Fruit fly (Drosophila melanogaster) whole organism, embryonic: ENCODE results near the gene CG14252.

ENCODE experiments used
- CG10959 ChIP-seq: fragments of 200-800 bp; sonication (Bioruptor generic); IDR thresholded peaks from 2 replicates; pipeline ENCODE4 v1.3.6; 2022; ENCODE audit warnings: missing biosample characterization, missing genetic modification characterization
- CG11456 ChIP-seq: fragments of 200-800 bp; sonication (Bioruptor generic); IDR thresholded peaks from 3 replicates; pipeline ENCODE4 v1.3.6; 2022; ENCODE audit warnings: missing biosample characterization, missing genetic modification characterization
- CG11560 ChIP-seq: fragments of 200-800 bp; sonication (Bioruptor generic); IDR thresholded peaks from 3 replicates; pipeline ENCODE4 v1.3.6; 2022; ENCODE audit warnings: missing biosample characterization, missing genetic modification characterization
- CG11723 ChIP-seq: fragments of 200-800 bp; sonication (Bioruptor generic); optimal IDR thresholded peaks from 2 replicates; lab custom pipeline; 2017; ENCODE audit warnings: missing biosample characterization, mild to moderate bottlenecking, missing genetic modification characterization
- CG12104 ChIP-seq: fragments of 200-800 bp; sonication (Bioruptor generic); optimal IDR thresholded peaks from 3 replicates; lab custom pipeline; 2016; ENCODE audit warnings: missing biosample characterization, missing genetic modification characterization
- CG12659 ChIP-seq: fragments of 200-800 bp; sonication (Bioruptor generic); optimal IDR thresholded peaks from 3 replicates; lab custom pipeline; 2017; ENCODE audit warnings: mild to moderate bottlenecking, missing biosample characterization, missing genetic modification reagents, missing genetic modification characterization
- CG13894 ChIP-seq: fragments of 200-800 bp; sonication (Bioruptor generic); optimal IDR thresholded peaks from 3 replicates; lab custom pipeline; 2018; ENCODE audit warnings: missing biosample characterization, mild to moderate bottlenecking, missing genetic modification characterization, moderate library complexity
- CG14050 ChIP-seq: fragments of 200-800 bp; sonication (Bioruptor generic); IDR thresholded peaks from 3 replicates; pipeline ENCODE4 v1.3.6; 2022; ENCODE audit warnings: missing biosample characterization, missing genetic modification characterization
- CG14441 ChIP-seq: fragments of 200-800 bp; sonication (Bioruptor generic); IDR thresholded peaks from 2 replicates; pipeline ENCODE4 v1.3.6; 2022; ENCODE audit warnings: missing biosample characterization, missing genetic modification characterization
- CG14667 ChIP-seq: fragments of 200-800 bp; sonication (Bioruptor generic); IDR thresholded peaks from 2 replicates; pipeline ENCODE4 v1.3.6; 2022; ENCODE audit warnings: missing biosample characterization, missing genetic modification characterization
- CG1529 ChIP-seq: fragments of 200-800 bp; sonication (Bioruptor generic); optimal IDR thresholded peaks from 3 replicates; lab custom pipeline; 2018; ENCODE audit warnings: missing biosample characterization, missing genetic modification characterization
- CG17328 ChIP-seq: fragments of 200-800 bp; sonication (Bioruptor generic); IDR thresholded peaks from 2 replicates; pipeline ENCODE4 v1.3.6; 2022; ENCODE audit warnings: missing biosample characterization, missing genetic modification characterization
- CG17912 ChIP-seq: fragments of 200-800 bp; sonication (Bioruptor generic); optimal IDR thresholded peaks from 2 replicates; lab custom pipeline; 2018; ENCODE audit warnings: missing biosample characterization, mild to moderate bottlenecking, missing genetic modification characterization
- CG18619 ChIP-seq: fragments of 200-800 bp; sonication (Bioruptor generic); optimal IDR thresholded peaks from 3 replicates; lab custom pipeline; 2017; ENCODE audit warnings: missing biosample characterization, mild to moderate bottlenecking, missing genetic modification characterization
- CG31441 ChIP-seq: fragments of 200-800 bp; sonication (Bioruptor generic); IDR thresholded peaks from 2 replicates; pipeline ENCODE4 v1.3.6; 2022; ENCODE audit warnings: missing biosample characterization, missing genetic modification characterization
- CG3281 ChIP-seq: fragments of 200-800 bp; sonication (Bioruptor generic); optimal IDR thresholded peaks from 3 replicates; lab custom pipeline; 2017; ENCODE audit warnings: missing biosample characterization, mild to moderate bottlenecking, missing genetic modification characterization
- CG3838 ChIP-seq: fragments of 200-800 bp; sonication (Bioruptor generic); optimal IDR thresholded peaks from 3 replicates; lab custom pipeline; 2016; ENCODE audit warnings: missing biosample characterization, missing genetic modification characterization
- CG43689 ChIP-seq: fragments of 200-800 bp; sonication (Bioruptor generic); IDR thresholded peaks from 2 replicates; pipeline ENCODE4 v1.3.6; 2022; ENCODE audit warnings: missing biosample characterization, missing genetic modification characterization
- CG5180 ChIP-seq: fragments of 200-800 bp; sonication (Bioruptor generic); optimal IDR thresholded peaks from 3 replicates; lab custom pipeline; 2017; ENCODE audit warnings: missing biosample characterization, missing genetic modification characterization, mild to moderate bottlenecking, moderate library complexity, missing genetic modification reagents
- CG6254 ChIP-seq: fragments of 200-800 bp; sonication (Bioruptor generic); optimal IDR thresholded peaks from 3 replicates; lab custom pipeline; 2017; ENCODE audit warnings: mild to moderate bottlenecking, missing biosample characterization, missing genetic modification reagents, missing genetic modification characterization
- CG6854 ChIP-seq: fragments of 200-800 bp; sonication (Bioruptor generic); optimal IDR thresholded peaks from 3 replicates; lab custom pipeline; 2017; ENCODE audit warnings: missing biosample characterization, mild to moderate bottlenecking, missing genetic modification characterization
- CG7987 ChIP-seq: fragments of 200-800 bp; sonication (Bioruptor generic); optimal IDR thresholded peaks from 2 replicates; lab custom pipeline; 2018; ENCODE audit warnings: missing biosample characterization, mild to moderate bottlenecking, missing genetic modification characterization, moderate library complexity
- CG8924 ChIP-seq: fragments of 200-800 bp; optimal IDR thresholded peaks from 3 replicates; lab custom pipeline; 2019; ENCODE audit warnings: missing biosample characterization, mild to moderate bottlenecking, missing genetic modification characterization, moderate library complexity
- Camta ChIP-seq: fragments of 200-800 bp; sonication (Bioruptor generic); optimal IDR thresholded peaks from 2 replicates; lab custom pipeline; 2016; ENCODE audit warnings: missing biosample characterization, missing genetic modification characterization
- Chrac-16 ChIP-seq: fragments of 200-800 bp; sonication (Bioruptor generic); optimal IDR thresholded peaks from 3 replicates; lab custom pipeline; 2016; ENCODE audit warnings: missing biosample characterization, missing genetic modification characterization
- ERR ChIP-seq: fragments of 200-800 bp; sonication (Bioruptor generic); optimal IDR thresholded peaks from 2 replicates; lab custom pipeline; 2016; ENCODE audit warnings: missing biosample characterization, missing genetic modification characterization
- Fer3 ChIP-seq: fragments of 200-800 bp; sonication (Bioruptor generic); optimal IDR thresholded peaks from 2 replicates; lab custom pipeline; 2018; ENCODE audit warnings: missing biosample characterization, mild to moderate bottlenecking, missing genetic modification characterization, moderate library complexity
- H2.0 ChIP-seq: fragments of 200-800 bp; sonication (Bioruptor generic); IDR thresholded peaks from 2 replicates; pipeline ENCODE4 v1.3.6; 2022; ENCODE audit warnings: missing biosample characterization, missing genetic modification characterization
- Mad ChIP-seq: fragments of 200-800 bp; sonication (Bioruptor generic); optimal IDR thresholded peaks from 2 replicates; lab custom pipeline; 2016; ENCODE audit warnings: missing biosample characterization, missing genetic modification characterization
- NK7.1 ChIP-seq: fragments of 200-800 bp; sonication (Bioruptor generic); optimal IDR thresholded peaks from 3 replicates; lab custom pipeline; 2016; ENCODE audit warnings: missing biosample characterization, missing genetic modification characterization
- Scr ChIP-seq: fragments of 200-800 bp; sonication (Bioruptor generic); IDR thresholded peaks from 2 replicates; pipeline ENCODE4 v1.3.6; 2022; ENCODE audit warnings: missing biosample characterization, missing genetic modification characterization; ENCODE audit not compliant: partially characterized antibody
- Usf ChIP-seq: fragments of 200-800 bp; sonication (Bioruptor generic); optimal IDR thresholded peaks from 2 replicates; lab custom pipeline; 2017; ENCODE audit warnings: missing genotype, missing biosample characterization, missing genetic modification characterization
- Xrp1 ChIP-seq: fragments of 200-800 bp; sonication (Bioruptor generic); IDR thresholded peaks from 2 replicates; pipeline ENCODE4 v1.3.6; 2022; ENCODE audit warnings: missing biosample characterization, missing genetic modification characterization
- bcd ChIP-seq: fragments of 200-800 bp; sonication (Bioruptor generic); optimal IDR thresholded peaks from 2 replicates; lab custom pipeline; 2017; ENCODE audit warnings: missing biosample characterization, mild to moderate bottlenecking, missing genetic modification characterization
- btn ChIP-seq: fragments of 200-800 bp; sonication (Bioruptor generic); optimal IDR thresholded peaks from 2 replicates; lab custom pipeline; 2016; ENCODE audit warnings: missing biosample characterization, missing genetic modification characterization
- chm ChIP-seq: fragments of 200-800 bp; sonication (Bioruptor generic); IDR thresholded peaks from 2 replicates; pipeline ENCODE4 v1.3.6; 2022; ENCODE audit warnings: missing biosample characterization, missing genetic modification characterization
- dati ChIP-seq: fragments of 200-800 bp; sonication (Bioruptor generic); IDR thresholded peaks from 2 replicates; pipeline ENCODE4 v1.3.6; 2022; ENCODE audit warnings: missing biosample characterization, missing genetic modification characterization
- emc ChIP-seq: fragments of 200-800 bp; sonication (Bioruptor generic); optimal IDR thresholded peaks from 2 replicates; lab custom pipeline; 2016; ENCODE audit warnings: missing biosample characterization, missing genetic modification characterization
- fd3F ChIP-seq: fragments of 200-800 bp; sonication (Bioruptor generic); optimal IDR thresholded peaks from 2 replicates; lab custom pipeline; 2018; ENCODE audit warnings: missing biosample characterization, mild to moderate bottlenecking, missing genetic modification characterization, moderate library complexity
- insv ChIP-seq, 2 experiments: fragments of 200-800 bp; sonication (Bioruptor generic); optimal IDR thresholded peaks; 3 replicates each; lab custom pipeline; 2016 to 2018; ENCODE audit warnings: missing biosample characterization in 2 of 2, missing genetic modification characterization in 2 of 2
- lab ChIP-seq: fragments of 200-800 bp; sonication (Bioruptor generic); optimal IDR thresholded peaks from 3 replicates; lab custom pipeline; 2017; ENCODE audit warnings: missing biosample characterization, missing genetic modification characterization, mild to moderate bottlenecking, moderate library complexity, missing genetic modification reagents
- lmd ChIP-seq: fragments of 200-800 bp; sonication (Bioruptor generic); IDR thresholded peaks from 2 replicates; pipeline ENCODE4 v1.3.6; 2022; ENCODE audit warnings: missing biosample characterization, missing genetic modification characterization
- pnt ChIP-seq: fragments of 200-800 bp; sonication (Bioruptor generic); optimal IDR thresholded peaks from 3 replicates; lab custom pipeline; 2016; ENCODE audit warnings: missing biosample characterization, missing genetic modification characterization
- sd ChIP-seq: fragments of 200-800 bp; sonication (Bioruptor generic); optimal IDR thresholded peaks from 3 replicates; lab custom pipeline; 2018; ENCODE audit warnings: missing biosample characterization, mild to moderate bottlenecking, missing genetic modification characterization, moderate library complexity
- sima ChIP-seq: fragments of 200-800 bp; sonication (Bioruptor generic); optimal IDR thresholded peaks from 2 replicates; lab custom pipeline; 2016; ENCODE audit warnings: missing biosample characterization, missing genetic modification characterization
- so ChIP-seq: fragments of 200-800 bp; sonication (Bioruptor generic); IDR thresholded peaks from 3 replicates; pipeline ENCODE4 v1.3.6; 2022; ENCODE audit warnings: missing biosample characterization, missing genetic modification characterization
- stc ChIP-seq: fragments of 200-800 bp; sonication (Bioruptor generic); IDR thresholded peaks from 2 replicates; pipeline ENCODE4 v1.3.6; 2022; ENCODE audit warnings: missing biosample characterization, missing genetic modification characterization
- tgo ChIP-seq: fragments of 200-800 bp; sonication (Bioruptor generic); IDR thresholded peaks from 3 replicates; pipeline ENCODE4 v1.3.6; 2022; ENCODE audit warnings: missing biosample characterization, missing genetic modification characterization
- tio ChIP-seq: fragments of 200-800 bp; sonication (Bioruptor generic); optimal IDR thresholded peaks from 2 replicates; lab custom pipeline; 2017; ENCODE audit warnings: missing biosample characterization, missing genetic modification characterization, inconsistent platforms
- tup ChIP-seq: fragments of 200-800 bp; sonication (Bioruptor generic); optimal IDR thresholded peaks from 2 replicates; lab custom pipeline; 2016; ENCODE audit warnings: missing biosample characterization, mild to moderate bottlenecking, missing genetic modification characterization, moderate library complexity
- wdn ChIP-seq: fragments of 200-800 bp; sonication (Bioruptor generic); IDR thresholded peaks from 2 replicates; pipeline ENCODE4 v1.3.6; 2022; ENCODE audit warnings: missing biosample characterization, missing genetic modification characterization

Gene CG14252

dm6 chr3R:26988412-26988981 is 43.2 kb downstream of the CG14252 start, which contains the start of gene CG31075 (continued):
- no peak for TF ChIP-seq tio (GFP tag; lab: Kevin White, UChicago)
- peak; percentile 30; the same call in 1 of the 2 replicates for TF ChIP-seq CG43689 (GFP tag; lab: Robert Waterston, UW)
- TF ChIP-seq pnt (GFP tag; lab: Kevin White, UChicago): no peak
- TF ChIP-seq Fer3 (tag; lab: Kevin White, UChicago): peak; percentile 81
- no peak for TF ChIP-seq CG3838 (GFP tag; lab: Kevin White, UChicago)
- no peak for TF ChIP-seq CG17912 (GFP tag; lab: Kevin White, UChicago)
- TF ChIP-seq sd: no peak
- no peak for TF ChIP-seq tup (GFP tag; lab: Kevin White, UChicago)
- TF ChIP-seq lab (GFP tag; lab: Kevin White, UChicago): peak; percentile 80
- peak; percentile 17 for TF ChIP-seq CG12659 (GFP tag; lab: Kevin White, UChicago)
- TF ChIP-seq bcd (GFP tag; lab: Kevin White, UChicago): peak; percentile 37
- peak; percentile 58 for TF ChIP-seq CG17328 (GFP tag; lab: Robert Waterston, UW)
- peak; percentile 54 for TF ChIP-seq wdn (GFP tag; lab: Robert Waterston, UW)
- 0 out of 3 replicates have a peak, but pooled peaks have one; percentile 23 for TF ChIP-seq CG11456
- TF ChIP-seq emc: no peak
- TF ChIP-seq so: no peak
- TF ChIP-seq Mad (GFP tag; lab: Kevin White, UChicago): no peak
- TF ChIP-seq Usf (GFP tag; lab: Kevin White, UChicago): peak; percentile 3
- peak; percentile 55 for TF ChIP-seq Xrp1 (GFP tag; lab: Robert Waterston, UW)
- no peak for TF ChIP-seq btn
- peak; percentile 59; the same call in 1 of the 2 replicates for TF ChIP-seq H2.0
- no peak for TF ChIP-seq insv (GFP tag; optimal IDR thresholded peaks at IDR 0.05; lab: Kevin White, UChicago)
- TF ChIP-seq CG13894 (tag; lab: Kevin White, UChicago): peak; percentile 49
- no peak for TF ChIP-seq CG1529 (GFP tag; lab: Kevin White, UChicago)
- TF ChIP-seq Camta: no peak
- no peak for TF ChIP-seq ERR (GFP tag; lab: Kevin White, UChicago)
- TF ChIP-seq CG6854 (GFP tag; lab: Kevin White, UChicago): peak; percentile 24
- peak; percentile 51 for TF ChIP-seq CG8924 (tag; lab: Kevin White, UChicago)
- TF ChIP-seq fd3F (GFP tag; lab: Kevin White, UChicago): peak; percentile 5
- TF ChIP-seq CG18619: peak; percentile 28
- TF ChIP-seq CG7987 (GFP tag; lab: Kevin White, UChicago): no peak
- TF ChIP-seq stc (GFP tag; lab: Robert Waterston, UW): no peak; the same call in 1 of the 2 replicates
- TF ChIP-seq dati (GFP tag; lab: Robert Waterston, UW): no peak
- TF ChIP-seq CG6254 (GFP tag; lab: Kevin White, UChicago): no peak
- TF ChIP-seq CG14667 (GFP tag; lab: Robert Waterston, UW): peak; percentile 46; the same call in 1 of the 2 replicates
- TF ChIP-seq tgo (GFP tag; lab: Robert Waterston, UW): peak; percentile 59
- no peak for TF ChIP-seq Scr (GFP tag; lab: Robert Waterston, UW)
- TF ChIP-seq CG11723 (GFP tag; lab: Kevin White, UChicago): no peak
- peak; percentile 26; the same call in 1 of the 2 replicates for TF ChIP-seq lmd (GFP tag; lab: Robert Waterston, UW)
- no peak for TF ChIP-seq CG14441 (GFP tag; lab: Robert Waterston, UW)
- no peak for TF ChIP-seq sima (GFP tag; lab: Kevin White, UChicago)
- TF ChIP-seq CG31441 (GFP tag; lab: Robert Waterston, UW): 0 out of 2 replicates have a peak, but pooled peaks have one; percentile 11
- TF ChIP-seq CG12104 (GFP tag; lab: Kevin White, UChicago): peak; percentile 34
- TF ChIP-seq CG14050: peak; percentile 55; the same call in 2 of the 3 replicates
- TF ChIP-seq Chrac-16 (GFP tag; lab: Kevin White, UChicago): no peak
- TF ChIP-seq NK7.1 (GFP tag; lab: Kevin White, UChicago): no peak
- no peak for TF ChIP-seq CG5180 (GFP tag; lab: Kevin White, UChicago)
- TF ChIP-seq CG11560 (tag; lab: Robert Waterston, UW): no peak
- TF ChIP-seq CG10959 (GFP tag; lab: Robert Waterston, UW): no peak
- peak; percentile 69 for TF ChIP-seq CG3281 (GFP tag; lab: Kevin White, UChicago)
- no peak; the same call in 1 of the 2 replicates for TF ChIP-seq chm (GFP tag; lab: Robert Waterston, UW)
